Worm (Caenorhabditis elegans): Measurements from ENCODE around the gene msrp-5.
"Not testable (repeated sequence)": the region's sequence is repeated elsewhere in the genome, so short reads cannot be mapped to it uniquely, and the experiment has no call there.

- TF ChIP-seq lsy-2 (tag; optimal IDR thresholded peaks at IDR 0.05); ceh-82 (tag; optimal IDR thresholded peaks at IDR 0.05); tlp-1 (tag; optimal IDR thresholded peaks at IDR 0.05); aly-2 (tag; optimal IDR thresholded peaks at IDR 0.05); jun-1 (tag; optimal IDR thresholded peaks at IDR 0.05); unc-130 (tag; optimal IDR thresholded peaks at IDR 0.05); nhr-11 (tag; optimal IDR thresholded peaks at IDR 0.05); lin-39 (tag; optimal IDR thresholded peaks at IDR 0.05); ces-1 (GFP tag; optimal IDR thresholded peaks at IDR 0.05); ceh-90 (tag; optimal IDR thresholded peaks at IDR 0.05); mdl-1 (tag; optimal IDR thresholded peaks at IDR 0.05); zag-1 (tag; optimal IDR thresholded peaks at IDR 0.05); ets-5 (GFP tag; IDR thresholded peaks at IDR 0.05); fos-1 (tag; optimal IDR thresholded peaks at IDR 0.05): not testable (repeated sequence)
Observed at ce11 chrII:2570384-2570964, 46.3 kb upstream of the msrp-5 start.
